Worm (Caenorhabditis elegans): Measurements from ENCODE around the gene ZK662.5.
"Not testable (repeated sequence)": the region's sequence is repeated elsewhere in the genome, so short reads cannot be mapped to it uniquely, and the experiment has no call there.

DNA sequence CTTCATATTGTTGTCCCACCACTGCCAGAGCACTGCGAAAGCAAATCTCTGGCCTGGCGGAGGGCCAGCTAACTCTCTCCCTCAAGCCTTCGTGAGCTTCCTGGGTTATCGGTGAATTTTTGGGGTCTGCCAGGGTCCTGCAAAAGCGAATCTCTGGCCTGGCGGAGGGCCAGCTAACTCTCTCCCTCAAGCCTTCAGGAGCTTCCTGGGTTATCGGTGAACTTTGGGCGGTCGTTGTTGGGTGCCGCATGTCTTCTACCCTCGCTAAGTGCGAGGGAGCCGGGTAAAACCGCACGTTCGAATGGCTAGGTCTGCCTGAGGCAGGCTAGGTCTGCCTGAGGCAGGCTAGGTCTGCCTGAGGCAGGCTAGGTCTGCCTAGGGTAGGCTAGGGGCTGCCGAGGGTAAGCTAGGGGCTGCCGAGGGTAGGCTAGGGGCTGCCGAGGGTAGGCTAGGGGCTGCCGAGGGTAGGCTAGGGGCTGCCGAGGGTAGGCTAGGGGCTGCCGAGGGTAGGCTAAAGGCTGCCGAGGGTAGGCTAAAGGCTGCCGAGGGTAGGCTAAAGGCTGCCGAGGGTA lies 17.1 kb downstream of the ZK662.5 start:
- not testable (repeated sequence) for TF ChIP-seq vab-7 (GFP tag; IDR thresholded peaks at IDR 0.05); ZK546.5 (tag; optimal IDR thresholded peaks at IDR 0.05); T26A8.4 (GFP tag; IDR thresholded peaks at IDR 0.05); ama-1 (optimal IDR thresholded peaks at IDR 0.05); daf-12 (tag; optimal IDR thresholded peaks at IDR 0.05); hlh-30 (tag; optimal IDR thresholded peaks at IDR 0.05; ENCODE audit: insufficient read depth); nhr-6 (tag; optimal IDR thresholded peaks at IDR 0.05)
